Worm (Caenorhabditis elegans) whole organism, L4 larva: ENCODE results near the gene ZK154.1.

Experiments used
- F37D6.2 ChIP-seq: sonication (generic microtip); optimal IDR thresholded peaks from 2 replicates; lab custom pipeline; 2016; ENCODE audit warnings: mild to moderate bottlenecking, missing genetic modification characterization, missing compliant biosample characterization
- aha-1 ChIP-seq: fragments of 150-350 bp; peaks from one replicate; lab custom pipeline; 2014; ENCODE audit warnings: missing biosample characterization, missing genetic modification characterization
- aly-2 ChIP-seq: sonication (generic microtip); optimal IDR thresholded peaks from 2 replicates; lab custom pipeline; 2018; ENCODE audit warnings: missing biosample characterization, missing genetic modification characterization
- attf-4 ChIP-seq: sonication (generic microtip); optimal IDR thresholded peaks from 3 replicates; lab custom pipeline; 2017; ENCODE audit warnings: missing biosample characterization, missing genetic modification characterization
- ceh-44 ChIP-seq: fragments of 200-800 bp; sonication (Bioruptor generic); IDR thresholded peaks from 2 replicates; pipeline ENCODE4 v1.3.6; 2022; ENCODE audit warnings: missing genetic modification reagents, missing genetic modification characterization, missing compliant biosample characterization
- ctbp-1 ChIP-seq: fragments of 200-800 bp; sonication (Bioruptor generic); IDR thresholded peaks from 2 replicates; pipeline ENCODE4 v1.3.6; 2022; ENCODE audit warnings: missing genetic modification reagents, missing genetic modification characterization, missing compliant biosample characterization
- daf-12 ChIP-seq: fragments of 150-350 bp; optimal IDR thresholded peaks from 2 replicates; lab custom pipeline; 2014; ENCODE audit warnings: missing biosample characterization, missing genetic modification reagents, missing genetic modification characterization
- daf-16 ChIP-seq, 3 experiments: sonication (generic microtip); optimal IDR thresholded peaks; 2 replicates each; lab custom pipeline; 2016 to 2017; ENCODE audit warnings: missing genetic modification characterization in 3 of 3, missing genetic modification reagents in 3 of 3, mild to moderate bottlenecking in 2 of 3, missing compliant biosample characterization in 2 of 3, missing biosample characterization in 1 of 3, moderate library complexity in 1 of 3
- daf-19 ChIP-seq: fragments of 200-800 bp; sonication (Bioruptor generic); conservative IDR thresholded peaks from 2 replicates; pipeline ENCODE4 v1.3.6; 2022; ENCODE audit warnings: missing genetic modification characterization, missing compliant biosample characterization
- daf-8 ChIP-seq: fragments of 200-800 bp; sonication (Bioruptor generic); IDR thresholded peaks from 2 replicates; pipeline ENCODE4 v1.3.6; 2022; ENCODE audit warnings: missing genetic modification characterization, missing compliant biosample characterization
- dpl-1 ChIP-seq: fragments of 150-350 bp; optimal IDR thresholded peaks from 2 replicates; lab custom pipeline; 2014; ENCODE audit warnings: missing biosample characterization, missing genetic modification reagents, missing genetic modification characterization
- egl-27 ChIP-seq: sonication (generic microtip); optimal IDR thresholded peaks from 3 replicates; lab custom pipeline; 2017; ENCODE audit warnings: missing biosample characterization, missing genetic modification reagents, missing genetic modification characterization
- fkh-10 ChIP-seq: fragments of 150-350 bp; optimal IDR thresholded peaks from 2 replicates; lab custom pipeline; 2014; ENCODE audit warnings: missing biosample characterization, missing genetic modification reagents, missing genetic modification characterization
- hlh-11 ChIP-seq: fragments of 200-800 bp; sonication (Bioruptor generic); optimal IDR thresholded peaks from 2 replicates; lab custom pipeline; 2018; ENCODE audit warnings: mild to moderate bottlenecking, missing genetic modification characterization, missing compliant biosample characterization
- hlh-30 ChIP-seq: sonication (generic microtip); optimal IDR thresholded peaks from 2 replicates; lab custom pipeline; 2017; ENCODE audit warnings: antibody characterized with exemption, mild to moderate bottlenecking, missing genetic modification characterization, missing compliant biosample characterization; ENCODE audit not compliant: insufficient read depth
- hmg-1.1 ChIP-seq: fragments of 200-800 bp; sonication (Bioruptor generic); IDR thresholded peaks from 2 replicates; pipeline ENCODE4 v1.3.6; 2022; ENCODE audit warnings: missing genetic modification reagents, missing genetic modification characterization, missing compliant biosample characterization
- lin-1 ChIP-seq: fragments of 200-800 bp; sonication (Bioruptor generic); IDR thresholded peaks from 2 replicates; pipeline ENCODE4 v1.3.6; 2022; ENCODE audit warnings: missing genetic modification reagents, missing genetic modification characterization, missing compliant biosample characterization
- lin-15B ChIP-seq: fragments of 150-350 bp; sonication (generic microtip); optimal IDR thresholded peaks from 3 replicates; lab custom pipeline; 2014; ENCODE audit warnings: missing biosample characterization, missing genetic modification characterization
- lin-29 ChIP-seq: fragments of 200-800 bp; sonication (Bioruptor generic); IDR thresholded peaks from 2 replicates; pipeline ENCODE4 v1.3.6; 2022; ENCODE audit warnings: missing genetic modification reagents, missing genetic modification characterization, missing compliant biosample characterization
- lin-39 ChIP-seq: fragments of 150-350 bp; optimal IDR thresholded peaks from 2 replicates; lab custom pipeline; 2014; ENCODE audit warnings: missing biosample characterization, missing genetic modification reagents, missing genetic modification characterization
- lsy-2 ChIP-seq, 2 experiments: fragments of 150-350 bp in 1 of 2; sonication (generic microtip) in 1 of 2; optimal IDR thresholded peaks; 2 replicates each; lab custom pipeline; 2014 to 2017; ENCODE audit warnings: missing biosample characterization in 2 of 2, missing genetic modification characterization in 2 of 2
- madf-5 ChIP-seq, 2 experiments: fragments of 200-800 bp; sonication (Bioruptor generic); IDR thresholded peaks; 2 replicates each; pipeline ENCODE4 v1.3.6; 2022; ENCODE audit warnings: missing compliant biosample characterization in 2 of 2, missing genetic modification characterization in 2 of 2
- mdl-1 ChIP-seq, 2 experiments: fragments of 150-350 bp in 1 of 2; sonication (generic microtip) in 1 of 2; optimal IDR thresholded peaks; 2 replicates each; lab custom pipeline; 2014 to 2017; ENCODE audit warnings: missing biosample characterization in 2 of 2, missing genetic modification characterization in 2 of 2
- mep-1 ChIP-seq: fragments of 150-350 bp; sonication (generic microtip); optimal IDR thresholded peaks from 3 replicates; lab custom pipeline; 2014; ENCODE audit warnings: missing biosample characterization, missing genetic modification characterization
- mxl-3 ChIP-seq: fragments of 200-800 bp; sonication (Bioruptor generic); optimal IDR thresholded peaks from 2 replicates; lab custom pipeline; 2018; ENCODE audit warnings: mild to moderate bottlenecking, missing genetic modification characterization, missing compliant biosample characterization
- nhr-102 ChIP-seq: sonication (generic microtip); optimal IDR thresholded peaks from 2 replicates; lab custom pipeline; 2016; ENCODE audit warnings: mild to moderate bottlenecking, missing genetic modification characterization, moderate library complexity, missing compliant biosample characterization
- nhr-11 ChIP-seq: fragments of 150-350 bp; optimal IDR thresholded peaks from 2 replicates; lab custom pipeline; 2014; ENCODE audit warnings: missing biosample characterization, missing genetic modification characterization
- nhr-25 ChIP-seq: sonication (generic microtip); optimal IDR thresholded peaks from 2 replicates; lab custom pipeline; 2017; ENCODE audit warnings: missing genetic modification characterization, mild to moderate bottlenecking, missing compliant biosample characterization, antibody characterized with exemption, moderate library complexity, borderline replicate concordance; ENCODE audit not compliant: insufficient read depth
- nhr-28 ChIP-seq: fragments of 150-350 bp; optimal IDR thresholded peaks from 2 replicates; lab custom pipeline; 2014; ENCODE audit warnings: missing biosample characterization, missing genetic modification characterization
- nhr-41 ChIP-seq: fragments of 200-800 bp; sonication (Bioruptor generic); IDR thresholded peaks from 2 replicates; pipeline ENCODE4 v1.3.6; 2022; ENCODE audit warnings: missing genetic modification reagents, missing genetic modification characterization, missing compliant biosample characterization
- nhr-42 ChIP-seq: fragments of 200-800 bp; sonication (Bioruptor generic); IDR thresholded peaks from 2 replicates; pipeline ENCODE4 v1.3.6; 2022; ENCODE audit warnings: missing genetic modification characterization, missing compliant biosample characterization
- nhr-77 ChIP-seq: fragments of 150-350 bp; optimal IDR thresholded peaks from 2 replicates; lab custom pipeline; 2014; ENCODE audit warnings: missing biosample characterization, missing genetic modification characterization
- rbr-2 ChIP-seq: sonication (generic microtip); optimal IDR thresholded peaks from 2 replicates; lab custom pipeline; 2016; ENCODE audit warnings: missing genotype, missing genetic modification characterization, missing compliant biosample characterization
- saeg-2 ChIP-seq: fragments of 200-800 bp; sonication (Bioruptor generic); IDR thresholded peaks from 2 replicates; pipeline ENCODE4 v1.3.6; 2022; ENCODE audit warnings: missing genetic modification reagents, missing genetic modification characterization, missing compliant biosample characterization
- skn-1 ChIP-seq: fragments of 150-350 bp; optimal IDR thresholded peaks from 2 replicates; lab custom pipeline; 2014; ENCODE audit warnings: missing biosample characterization, missing genetic modification characterization
- unc-62 ChIP-seq, 3 experiments: fragments of 150-350 bp in 1 of 3; sonication (generic microtip); optimal IDR thresholded peaks in 2 of 3; peaks in 1 of 3; 1 replicate in 1 of 3; 2 replicates in 2 of 3; lab custom pipeline; 2014 to 2017; ENCODE audit warnings: missing biosample characterization in 3 of 3, missing genetic modification characterization in 3 of 3, missing genetic modification reagents in 3 of 3, missing genotype in 1 of 3
- zfp-2 ChIP-seq: sonication (generic microtip); optimal IDR thresholded peaks from 2 replicates; lab custom pipeline; 2016; ENCODE audit warnings: mild to moderate bottlenecking, missing genetic modification characterization, missing compliant biosample characterization
- zfp-3 ChIP-seq: fragments of 200-800 bp; sonication (Bioruptor generic); conservative IDR thresholded peaks from 2 replicates; pipeline ENCODE4 v1.3.6; 2022; ENCODE audit warnings: missing genetic modification reagents, missing genetic modification characterization, missing compliant biosample characterization
- ztf-7 ChIP-seq: fragments of 150-350 bp; optimal IDR thresholded peaks from 2 replicates; lab custom pipeline; 2014; ENCODE audit warnings: missing biosample characterization, missing genetic modification characterization

The ZK154.1 gene

ce11 chrX:7787885-7788353 is 8.5 kb downstream of the ZK154.1 start, which contains the start of gene ZK154.5 (continued):
- peak; percentile 43 for TF ChIP-seq mxl-3 (GFP tag; lab: Kevin White, UChicago)
- TF ChIP-seq nhr-41, result no peak
- no peak for TF ChIP-seq unc-62 (GFP tag; optimal IDR thresholded peaks at IDR 0.05 in 1 of 2; lab: Kevin White, UChicago)
- no peak for TF ChIP-seq unc-62 (tag; optimal IDR thresholded peaks at IDR 0.05; lab: Kevin White, UChicago)
- no peak for TF ChIP-seq madf-5 (GFP tag; IDR thresholded peaks at IDR 0.05; lab: Robert Waterston, UW)
- no peak for TF ChIP-seq attf-4 (tag; lab: Kevin White, UChicago)
- no peak for TF ChIP-seq nhr-102 (tag; lab: Kevin White, UChicago)
- no peak for TF ChIP-seq lin-39 (tag; lab: Kevin White, UChicago)
- no peak for TF ChIP-seq daf-8 (GFP tag; lab: Robert Waterston, UW)
- no peak for TF ChIP-seq daf-12 (tag; lab: Kevin White, UChicago)
- no peak for TF ChIP-seq saeg-2 (GFP tag; lab: Robert Waterston, UW)
- TF ChIP-seq nhr-28, result peak; percentile 20
- TF ChIP-seq aly-2, result no peak
- no peak for TF ChIP-seq zfp-2 (tag; lab: Kevin White, UChicago)
- TF ChIP-seq zfp-3 (GFP tag; lab: Robert Waterston, UW), result no peak
- 0 out of 2 replicates have a peak, but pooled peaks have one; percentile 16 for TF ChIP-seq ctbp-1 (GFP tag; lab: Robert Waterston, UW)
- no peak for TF ChIP-seq nhr-25 (tag; lab: Kevin White, UChicago)
- TF ChIP-seq nhr-42, result no peak
- TF ChIP-seq lin-29 (GFP tag; lab: Robert Waterston, UW), result no peak
- no peak for TF ChIP-seq skn-1 (tag; lab: Kevin White, UChicago)
- no peak for TF ChIP-seq nhr-77
- TF ChIP-seq egl-27, result no peak

- TF ChIP-seq aha-1 (tag; lab: Kevin White, UChicago) (peak; percentile 51), ctbp-1 (GFP tag; lab: Robert Waterston, UW) (0 out of 2 replicates have a peak, but pooled peaks have one; percentile 17), F37D6.2 (peak; percentile 58), fkh-10 (peak; percentile 38), nhr-42 (no peak), lsy-2 (tag; optimal IDR thresholded peaks at IDR 0.05; lab: Kevin White, UChicago) (peak in 1 of 2 experiments; percentile 60), lin-15B (tag; lab: Kevin White, UChicago) (no peak), daf-19 (GFP tag; lab: Robert Waterston, UW) (0 out of 2 replicates have a peak, but pooled peaks have one; percentile 21), mdl-1 (tag; optimal IDR thresholded peaks at IDR 0.05; lab: Kevin White, UChicago) (peak in 1 of 2 experiments; percentile 55), hlh-11 (tag; lab: Kevin White, UChicago) (peak; percentile 33), ceh-44 (no peak), lin-1 (no peak), mxl-3 (GFP tag; lab: Kevin White, UChicago) (peak; percentile 39), dpl-1 (GFP tag; lab: Kevin White, UChicago) (peak; percentile 8), mep-1 (tag; lab: Kevin White, UChicago) (peak; percentile 52), ztf-7 (no peak), hlh-30 (peak; percentile 38), rbr-2 (tag; lab: Kevin White, UChicago) (peak; percentile 64), daf-16 (GFP tag; optimal IDR thresholded peaks at IDR 0.05; lab: Kevin White, UChicago) (no peak), daf-16 (tag; optimal IDR thresholded peaks at IDR 0.05; lab: Kevin White, UChicago) (peak; percentile 79), nhr-11 (peak; percentile 76), unc-62 (GFP tag; optimal IDR thresholded peaks at IDR 0.05 in 1 of 2; lab: Kevin White, UChicago) (peak in 1 of 2 experiments; percentile 96), unc-62 (tag; optimal IDR thresholded peaks at IDR 0.05; lab: Kevin White, UChicago) (no peak), hmg-1.1 (peak; percentile 41; the same call in 1 of the 2 replicates)
Observed at ce11 chrX:7791802-7792201, 12.4 kb downstream of the ZK154.1 start.
